Fruit fly (Drosophila melanogaster): Measurements from ENCODE around the gene CG6138.

The CG6138 gene

DNA sequence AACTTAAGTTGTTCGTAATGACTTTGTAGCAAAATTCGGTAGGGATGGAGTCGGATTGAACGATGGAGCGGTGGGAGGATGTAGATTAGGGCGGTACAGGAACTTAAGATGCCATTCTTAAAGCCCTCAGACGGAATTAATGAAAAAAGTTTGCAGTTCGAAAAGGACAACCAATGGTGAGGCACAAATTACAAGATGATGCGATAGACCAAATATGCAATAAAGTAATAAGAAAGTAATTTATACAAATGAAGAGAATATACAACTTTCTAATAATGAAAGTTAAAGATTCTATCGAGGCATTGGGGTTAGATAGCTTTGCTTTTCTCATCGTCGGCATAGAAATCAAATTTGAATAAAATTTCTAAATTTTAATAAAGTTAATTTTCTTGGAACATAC lies at the start of gene CG6138:
Gene CG6138, plus strand, starts transcription at position 301 of the 400 bp plus-strand sequence.
- TF ChIP-seq CG8478 (optimal IDR thresholded peaks at IDR 0.05), result no peak
- TF ChIP-seq CTCF (optimal IDR thresholded peaks at IDR 0.05), result no peak

DNA sequence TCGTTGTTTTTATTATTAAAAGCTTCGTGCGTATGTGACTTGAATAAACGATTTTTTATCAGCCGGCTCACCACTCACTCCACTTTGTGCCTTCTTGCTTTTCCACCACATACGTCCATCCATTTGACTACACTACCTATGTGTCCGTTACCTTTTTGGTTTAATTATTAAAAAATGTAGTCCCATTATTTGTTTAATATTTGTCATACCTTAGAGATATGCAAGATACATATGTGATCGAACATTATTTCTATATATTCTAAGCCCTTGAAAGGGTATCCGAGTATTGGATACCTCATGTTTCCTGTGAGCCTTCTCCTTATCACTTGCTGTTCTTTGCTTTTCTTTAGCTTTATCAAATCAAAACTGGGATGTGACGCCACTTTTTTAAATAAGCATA lies 47.8 kb upstream of the CG6138 start:
- TF ChIP-seq CG8478 (optimal IDR thresholded peaks at IDR 0.05) (no peak), CTCF (optimal IDR thresholded peaks at IDR 0.05) (no peak)

DNA sequence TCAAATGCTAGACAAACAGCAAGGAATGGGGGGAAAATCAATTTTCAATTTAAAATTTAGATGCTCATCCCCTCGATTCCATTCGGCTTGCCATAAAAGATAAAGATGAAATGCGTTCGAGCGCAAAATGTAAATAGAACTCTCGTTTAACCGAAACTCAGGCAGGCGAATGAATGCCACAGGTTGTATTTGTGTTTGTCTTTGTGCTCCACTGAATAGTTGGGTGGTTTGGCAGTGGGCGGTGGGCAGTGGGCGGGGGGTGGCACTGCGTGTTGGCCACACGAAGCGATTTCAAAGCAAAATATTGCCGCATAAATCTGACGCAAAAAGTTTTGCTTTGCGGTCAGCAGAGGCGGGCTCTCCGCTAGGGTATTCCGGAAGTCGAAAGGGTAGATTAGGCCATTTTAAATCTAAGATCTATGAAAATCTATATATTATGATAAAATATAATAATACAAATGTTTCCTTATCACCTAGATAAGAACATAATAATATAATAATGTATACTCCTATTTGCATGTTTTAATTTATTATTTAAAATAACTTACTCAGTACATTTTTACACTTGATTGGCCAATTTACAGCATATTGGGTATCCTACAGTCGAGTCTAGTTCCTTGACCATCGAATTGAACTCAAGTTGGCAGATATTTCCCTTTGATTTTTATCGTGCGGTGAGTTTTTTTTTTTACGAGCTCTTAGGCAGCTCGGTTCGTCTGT lies 44.7 kb upstream of the CG6138 start:
- TF ChIP-seq CG8478 (optimal IDR thresholded peaks at IDR 0.05), result no peak
- no peak for TF ChIP-seq CTCF (optimal IDR thresholded peaks at IDR 0.05)

DNA sequence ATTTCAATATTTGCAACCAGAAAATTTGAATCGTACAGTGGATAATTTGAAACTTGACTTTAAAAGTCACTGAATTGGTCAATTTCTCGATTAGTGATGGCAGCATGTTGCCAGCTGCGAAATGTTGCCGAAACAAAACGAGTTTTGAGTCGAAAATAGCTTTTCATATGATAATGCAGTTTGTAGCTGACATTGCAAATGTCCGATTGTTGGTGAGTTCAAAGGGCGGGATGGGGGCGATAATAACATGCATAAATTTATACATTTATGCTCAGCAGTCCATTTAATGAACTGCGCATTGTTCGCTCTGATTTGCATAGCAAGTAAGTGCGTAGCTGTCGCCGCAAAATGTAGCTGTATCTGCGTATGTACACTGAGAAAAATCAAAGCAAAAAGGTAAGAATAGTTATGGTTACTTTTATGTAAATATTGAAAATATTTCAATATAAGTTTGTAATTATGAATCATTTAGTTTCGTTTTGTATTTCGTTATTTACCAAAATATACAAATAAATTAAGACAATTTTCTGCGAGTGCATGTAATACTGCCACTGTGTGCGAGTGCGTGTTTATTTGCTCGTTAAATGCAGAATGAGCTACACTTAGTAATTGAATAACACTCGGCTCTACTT lies 40.0 kb upstream of the CG6138 start, which contains the start of gene Lip4:
Gene Lip4, plus strand, starts transcription at position 620 of the 632 bp plus-strand sequence.
- TF ChIP-seq CTCF (optimal IDR thresholded peaks at IDR 0.05) (no peak), CG8478 (optimal IDR thresholded peaks at IDR 0.05) (no peak)

DNA sequence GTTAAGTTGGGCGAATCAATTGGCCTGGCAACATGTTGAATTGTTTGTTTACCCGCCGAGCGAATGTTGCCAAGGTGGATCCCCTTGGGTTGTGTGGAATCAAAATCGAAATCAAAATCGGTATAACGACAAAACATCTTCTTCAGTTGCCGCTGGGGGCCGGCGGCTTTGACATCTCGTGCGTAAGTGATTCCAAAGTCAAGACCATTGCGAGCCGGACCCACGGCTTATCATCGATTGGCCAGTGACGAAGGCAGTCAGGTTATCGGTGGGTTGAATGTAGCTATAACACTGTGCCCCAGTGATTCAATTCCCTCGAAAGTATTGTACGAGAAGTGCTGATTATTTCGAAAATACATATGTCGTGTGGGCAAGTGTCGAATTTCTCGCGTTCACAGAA lies 38.1 kb upstream of the CG6138 start:
- TF ChIP-seq CG8478 (optimal IDR thresholded peaks at IDR 0.05), result no peak
- no peak for TF ChIP-seq CTCF (optimal IDR thresholded peaks at IDR 0.05)

DNA sequence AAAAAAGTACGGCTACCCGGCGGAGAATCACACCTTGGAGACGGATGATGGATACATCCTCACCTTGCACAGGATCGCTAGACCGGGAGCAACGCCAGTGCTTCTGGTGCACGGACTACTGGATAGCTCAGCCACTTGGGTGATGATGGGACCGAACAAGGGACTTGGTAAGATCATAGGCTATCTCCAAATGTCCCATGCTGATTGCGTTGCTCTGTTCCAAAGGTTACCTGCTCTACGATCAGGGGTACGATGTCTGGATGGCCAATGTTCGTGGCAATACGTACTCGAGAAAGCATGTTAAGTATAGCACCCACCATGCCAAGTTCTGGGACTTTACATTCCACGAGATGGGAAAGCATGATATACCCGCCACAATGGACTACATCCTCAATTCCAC lies 37.0 kb upstream of the CG6138 start:
- no peak for TF ChIP-seq CG8478 (optimal IDR thresholded peaks at IDR 0.05)
- TF ChIP-seq CTCF (optimal IDR thresholded peaks at IDR 0.05), result no peak

DNA sequence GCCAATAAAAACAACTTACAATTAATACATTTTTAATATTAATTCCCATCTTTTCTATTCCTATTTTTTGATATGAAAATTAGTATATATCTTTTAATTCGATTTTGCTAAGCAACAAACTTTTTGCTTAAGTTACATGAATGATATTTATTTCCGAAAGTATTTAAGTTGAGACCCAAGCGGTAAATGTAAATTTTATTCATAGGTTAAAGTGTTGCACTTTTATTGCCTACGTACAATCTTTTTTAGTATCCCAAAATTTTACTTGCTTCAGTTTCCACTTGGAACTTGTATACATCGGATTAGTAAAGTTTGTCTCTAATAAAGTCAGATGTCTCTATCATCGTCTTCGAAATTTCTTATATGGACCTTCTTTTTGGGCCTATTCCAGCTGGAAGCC lies 35.5 kb upstream of the CG6138 start, which contains the start of gene CG18301:
Gene CG18301, plus strand, starts transcription at position 301 of the 400 bp plus-strand sequence.
- no peak for TF ChIP-seq CG8478 (optimal IDR thresholded peaks at IDR 0.05)

DNA sequence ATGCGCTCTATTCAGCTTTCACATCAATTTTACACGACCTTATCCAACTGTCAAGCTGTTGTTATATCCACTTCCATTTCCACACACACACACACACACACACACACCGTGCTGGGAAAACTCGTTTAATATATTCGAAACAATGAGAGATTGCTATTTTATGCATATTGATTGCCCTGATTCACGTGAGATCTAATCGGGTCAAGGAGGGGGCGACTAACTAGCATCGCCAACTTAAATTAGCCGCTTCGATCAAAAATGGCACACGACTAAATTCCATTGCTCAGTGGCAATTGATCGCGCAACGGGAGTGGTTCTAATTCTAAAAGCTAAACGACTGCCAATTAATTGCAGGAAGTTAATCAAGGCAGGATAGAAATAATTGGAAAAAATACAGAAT lies 33.0 kb upstream of the CG6138 start, which contains the start of gene CG18302:
Gene CG18302, plus strand, starts transcription at position 301 of the 400 bp plus-strand sequence.
- no peak for TF ChIP-seq CG8478 (optimal IDR thresholded peaks at IDR 0.05)
- TF ChIP-seq CTCF (optimal IDR thresholded peaks at IDR 0.05), result no peak

DNA sequence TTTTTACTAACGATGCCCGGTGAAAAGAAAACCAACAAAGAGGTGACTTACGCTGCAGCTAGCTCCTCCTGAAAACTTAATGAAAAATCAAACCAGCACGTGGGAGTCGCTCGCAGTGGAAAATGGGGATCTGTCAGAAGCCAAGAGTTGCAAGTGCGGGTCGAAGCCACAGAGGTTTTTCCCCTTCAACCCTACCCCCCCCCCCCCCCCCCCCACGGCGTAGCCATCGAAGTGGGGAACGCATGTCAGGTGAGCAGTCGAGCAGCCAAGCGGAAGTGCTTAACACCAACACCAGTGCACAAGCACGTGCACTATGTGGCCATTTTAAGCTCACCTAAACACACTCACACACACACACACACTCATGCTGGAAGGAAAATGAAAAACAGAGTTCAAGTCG lies 27.7 kb upstream of the CG6138 start:
- TF ChIP-seq CG8478 (optimal IDR thresholded peaks at IDR 0.05) (no peak), CTCF (optimal IDR thresholded peaks at IDR 0.05) (no peak)

DNA sequence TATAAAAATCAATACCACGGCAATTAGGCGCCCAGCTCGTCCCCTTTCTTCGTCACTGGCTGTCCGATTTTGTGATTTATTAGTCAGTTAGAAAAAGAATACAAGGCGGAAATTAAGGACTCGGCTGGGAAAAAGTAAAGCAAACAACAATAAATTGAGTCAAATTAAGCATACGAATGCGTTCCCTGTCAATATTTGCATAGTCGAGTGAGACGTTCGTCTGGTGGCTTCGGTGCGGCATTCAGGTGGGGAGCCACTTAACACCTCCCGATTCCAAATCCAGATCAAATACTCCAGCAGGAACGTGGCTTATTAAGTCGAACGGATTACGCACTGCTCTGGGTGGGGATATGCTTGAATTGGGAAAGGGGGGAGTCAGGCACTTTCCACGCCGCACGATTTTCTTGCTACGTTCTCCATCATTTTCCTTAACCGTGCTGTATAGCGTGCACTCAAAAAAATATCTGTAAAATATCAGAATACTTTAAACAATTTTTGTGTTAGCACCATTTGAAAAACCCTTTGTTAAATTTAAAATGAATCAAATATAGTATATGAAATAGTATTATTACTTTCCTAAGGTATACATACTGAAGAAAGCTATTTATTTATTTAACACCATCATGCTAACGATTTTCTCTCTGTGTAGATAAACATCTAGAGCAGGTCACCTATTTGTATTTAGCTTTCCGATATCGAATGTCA lies 23.9 kb upstream of the CG6138 start:
- no peak for TF ChIP-seq CG8478 (optimal IDR thresholded peaks at IDR 0.05)
- TF ChIP-seq CTCF (optimal IDR thresholded peaks at IDR 0.05), result no peak

DNA sequence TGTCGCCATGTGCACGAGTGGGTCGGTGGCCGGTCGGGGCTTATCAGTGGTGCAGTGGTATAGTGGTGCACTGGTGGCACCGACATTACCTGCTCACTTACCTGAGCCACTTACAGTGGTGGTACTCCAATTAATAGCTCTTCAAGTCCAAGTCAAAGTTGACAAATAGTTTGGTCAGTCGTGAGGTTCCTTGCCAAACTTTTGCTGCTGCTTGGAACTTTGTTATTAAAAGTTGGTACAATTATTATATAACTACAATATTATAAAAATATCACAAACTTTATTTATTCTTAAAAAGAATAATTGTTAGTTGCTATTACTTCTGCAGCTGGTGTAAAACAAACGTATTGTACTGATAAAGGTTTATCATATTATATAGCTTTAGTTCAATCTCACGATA lies 23.1 kb upstream of the CG6138 start:
- no peak for TF ChIP-seq CTCF (optimal IDR thresholded peaks at IDR 0.05)
- no peak for TF ChIP-seq CG8478 (optimal IDR thresholded peaks at IDR 0.05)

DNA sequence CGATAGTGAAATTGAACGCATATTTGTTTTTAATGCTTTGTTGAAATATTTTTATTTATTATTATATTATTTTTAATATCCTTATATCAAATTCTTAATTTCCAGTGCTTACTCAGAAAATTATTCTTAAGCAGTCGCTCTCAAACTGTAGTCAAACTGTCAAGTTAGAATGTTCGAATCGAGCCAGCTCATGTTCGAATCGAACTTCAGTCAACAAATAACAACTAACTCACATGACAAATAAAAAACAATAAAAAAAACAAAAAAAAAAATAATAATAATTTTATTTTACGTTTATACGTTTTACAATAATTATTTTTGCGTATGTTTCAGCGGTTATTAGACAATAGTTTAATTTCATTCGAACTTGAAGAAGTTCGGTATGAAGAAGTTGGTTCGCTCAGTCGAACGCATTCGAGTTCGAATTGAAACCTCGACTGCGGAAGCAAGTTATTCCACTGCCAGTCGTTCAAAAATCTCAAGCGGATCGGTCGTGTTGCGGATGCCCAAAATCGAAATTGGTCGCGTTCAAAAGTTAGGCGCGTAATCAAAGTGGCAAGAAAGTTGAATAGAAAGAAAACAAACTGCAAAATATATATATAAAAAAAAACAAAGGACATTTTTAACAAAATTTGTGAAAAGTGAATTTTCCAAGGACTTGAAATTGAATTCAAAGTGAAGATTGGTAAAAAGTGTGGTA lies 22.5 kb upstream of the CG6138 start, which contains the start of gene Trim9:
Gene Trim9, plus strand, starts transcription at position 463 of the 700 bp plus-strand sequence.
- TF ChIP-seq CG8478 (optimal IDR thresholded peaks at IDR 0.05), result no peak
- TF ChIP-seq CTCF (optimal IDR thresholded peaks at IDR 0.05), result no peak

DNA sequence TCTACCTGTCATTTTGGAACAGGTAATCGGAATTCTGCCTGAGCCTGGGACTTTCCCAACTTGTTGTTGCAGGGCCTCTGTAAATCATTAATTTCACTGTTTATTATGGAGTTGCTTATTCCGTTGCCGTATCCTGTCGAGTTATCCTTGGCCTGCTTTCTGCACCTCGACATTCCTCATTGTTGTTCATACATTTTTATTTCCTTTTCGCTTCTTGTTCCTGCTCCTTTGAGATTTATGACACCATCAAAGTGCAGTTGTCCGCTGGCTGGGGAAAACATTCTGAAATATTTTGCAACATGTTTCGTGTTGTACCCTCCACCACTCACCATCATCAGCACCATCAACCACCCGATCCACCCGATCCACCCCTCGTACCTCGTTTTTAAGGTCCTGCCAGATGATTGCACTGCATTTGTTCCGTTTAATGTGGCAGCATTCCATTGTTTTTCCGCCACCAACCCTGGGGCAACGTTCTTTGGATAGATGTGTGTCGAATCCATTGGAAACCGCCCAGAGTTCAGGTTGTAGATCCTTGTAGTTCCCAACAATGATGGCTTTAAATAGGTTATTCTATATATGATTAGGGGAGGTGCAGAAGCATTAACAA lies 18.1 kb upstream of the CG6138 start:
- no peak for TF ChIP-seq CTCF (optimal IDR thresholded peaks at IDR 0.05)
- no peak for TF ChIP-seq CG8478 (optimal IDR thresholded peaks at IDR 0.05)

DNA sequence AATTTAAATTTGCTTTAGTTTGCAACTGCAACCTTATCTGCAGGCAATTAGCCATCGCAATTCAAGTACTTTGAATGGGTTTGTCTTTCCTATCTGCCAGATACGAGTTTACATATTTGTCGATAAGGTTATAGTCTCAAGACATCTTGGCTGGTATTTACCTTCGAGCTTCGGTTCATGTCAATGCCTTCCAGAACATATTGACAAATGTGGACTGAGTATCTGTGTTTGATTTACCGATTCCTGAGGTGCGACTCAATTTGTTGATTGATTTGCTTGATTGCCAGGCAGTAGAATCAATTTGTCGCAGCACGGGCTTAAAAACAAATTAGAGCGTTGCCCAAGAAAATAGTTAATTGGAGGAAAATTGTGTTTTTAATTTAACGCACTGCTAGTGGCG lies 14.2 kb upstream of the CG6138 start:
- no peak for TF ChIP-seq CG8478 (optimal IDR thresholded peaks at IDR 0.05)
- TF ChIP-seq CTCF (optimal IDR thresholded peaks at IDR 0.05), result no peak

DNA sequence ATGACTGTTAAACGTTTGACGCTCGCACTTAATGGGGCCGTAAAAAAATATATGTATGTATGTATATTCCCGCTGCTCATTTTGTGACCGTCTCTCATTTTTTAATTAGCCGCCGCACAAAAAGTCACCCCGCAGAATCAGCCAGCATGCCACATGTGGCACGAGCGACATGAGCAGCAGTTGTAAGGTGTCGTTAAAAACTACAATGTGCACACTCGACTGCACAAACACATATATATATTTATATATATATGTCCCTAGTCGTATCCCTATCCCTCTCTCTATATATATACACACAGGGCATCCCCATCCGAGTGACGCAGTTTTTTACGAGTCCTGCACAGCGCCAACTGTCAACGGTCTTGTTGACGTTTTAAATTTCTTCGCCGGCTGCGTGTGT lies 13.4 kb upstream of the CG6138 start:
- TF ChIP-seq CG8478 (optimal IDR thresholded peaks at IDR 0.05), result no peak
- TF ChIP-seq CTCF (optimal IDR thresholded peaks at IDR 0.05), result no peak
